Fruit fly (Drosophila melanogaster) whole organism, wandering third instar larva: Measurements from ENCODE around the gene Dad.

ENCODE experiments used
- Hnf4 ChIP-seq: fragments of 200-800 bp; sonication (Bioruptor generic); optimal IDR thresholded peaks from 2 replicates; lab custom pipeline; 2016; ENCODE audit warnings: missing biosample characterization, mild to moderate bottlenecking, missing genetic modification characterization
- Hr78 ChIP-seq: fragments of >200 bp; optimal IDR thresholded peaks from 2 replicates; lab custom pipeline; 2017; ENCODE audit warnings: missing biosample characterization, missing genetic modification characterization
- Jra ChIP-seq: sonication (Bioruptor generic); optimal IDR thresholded peaks from 2 replicates; lab custom pipeline; 2016; ENCODE audit warnings: missing biosample characterization, missing genetic modification characterization
- Mio ChIP-seq: sonication (Bioruptor generic); optimal IDR thresholded peaks from 2 replicates; lab custom pipeline; 2016; ENCODE audit warnings: missing biosample characterization, missing genetic modification characterization
- Myc ChIP-seq: fragments of >200 bp; optimal IDR thresholded peaks from 2 replicates; lab custom pipeline; 2017
- Vsx2 ChIP-seq: fragments of 200-300, 225-300 bp; sonication (Bioruptor generic); optimal IDR thresholded peaks from 2 replicates; lab custom pipeline; 2018; ENCODE audit warnings: missing biosample characterization, missing genetic modification characterization; ENCODE audit not compliant: partially characterized antibody
- ey ChIP-seq: fragments of 200-800 bp; sonication (Bioruptor generic); optimal IDR thresholded peaks from 2 replicates; lab custom pipeline; 2016; ENCODE audit warnings: missing biosample characterization, missing genetic modification characterization
- h ChIP-seq: fragments of 200-800 bp; sonication (Bioruptor generic); optimal IDR thresholded peaks from 3 replicates; lab custom pipeline; 2016; ENCODE audit warnings: missing biosample characterization, mild to moderate bottlenecking, missing genetic modification characterization
- jim ChIP-seq: fragments of 175-275, 200-325 bp; sonication (Bioruptor generic); optimal IDR thresholded peaks from 2 replicates; lab custom pipeline; 2016; ENCODE audit warnings: missing biosample characterization, mild to moderate bottlenecking, missing genetic modification characterization
- tai ChIP-seq: sonication (Bioruptor generic); optimal IDR thresholded peaks from 2 replicates; lab custom pipeline; 2016; ENCODE audit warnings: missing biosample characterization, missing genetic modification characterization
- usp ChIP-seq: fragments of >200 bp; optimal IDR thresholded peaks from 2 replicates; lab custom pipeline; 2017; ENCODE audit warnings: missing biosample characterization, missing genetic modification characterization
- woc ChIP-seq: sonication (Bioruptor generic); optimal IDR thresholded peaks from 2 replicates; lab custom pipeline; 2016; ENCODE audit warnings: missing biosample characterization, mild to moderate bottlenecking, missing genetic modification characterization

DNA sequence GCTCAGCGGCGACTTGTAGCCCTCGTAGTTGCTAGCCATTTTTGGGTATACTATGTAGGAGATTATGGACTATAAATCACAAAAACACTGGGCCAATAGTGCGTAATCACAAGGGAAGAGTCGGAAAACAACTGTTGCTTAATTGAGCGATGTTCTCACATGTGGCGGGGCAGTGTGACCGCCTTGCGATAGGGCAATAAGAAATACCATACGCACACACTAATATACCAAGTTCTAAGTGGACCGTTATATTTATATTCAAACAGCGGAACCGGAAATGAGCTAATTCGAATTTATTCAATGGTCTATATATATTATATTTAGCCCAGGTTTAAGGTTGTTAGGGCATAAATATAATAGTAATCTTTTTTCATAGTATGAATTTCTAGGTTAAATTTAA lies 32.9 kb upstream of the Dad start, which contains the start of gene Adsl:
- no peak for TF ChIP-seq tai (GFP tag; lab: Kevin White, UChicago)
- TF ChIP-seq usp (GFP tag; lab: Kevin White, UChicago): no peak
- TF ChIP-seq h (GFP tag; lab: Kevin White, UChicago): peak; percentile 57
- TF ChIP-seq Myc: no peak
- no peak for TF ChIP-seq ey (GFP tag; lab: Kevin White, UChicago)
- TF ChIP-seq Mio (GFP tag; lab: Kevin White, UChicago): no peak
- no peak for TF ChIP-seq Hr78
- no peak for TF ChIP-seq Vsx2 (GFP tag; lab: Kevin White, UChicago)
- TF ChIP-seq Hnf4 (GFP tag; lab: Kevin White, UChicago): peak; percentile 38
- no peak for TF ChIP-seq woc (GFP tag; lab: Kevin White, UChicago)
- no peak for TF ChIP-seq jim (GFP tag; lab: Kevin White, UChicago)
- TF ChIP-seq Jra (GFP tag; lab: Kevin White, UChicago): no peak
